Fruit fly (Drosophila melanogaster): ENCODE results near the gene CG1529.

CG1529 gene

DNA sequence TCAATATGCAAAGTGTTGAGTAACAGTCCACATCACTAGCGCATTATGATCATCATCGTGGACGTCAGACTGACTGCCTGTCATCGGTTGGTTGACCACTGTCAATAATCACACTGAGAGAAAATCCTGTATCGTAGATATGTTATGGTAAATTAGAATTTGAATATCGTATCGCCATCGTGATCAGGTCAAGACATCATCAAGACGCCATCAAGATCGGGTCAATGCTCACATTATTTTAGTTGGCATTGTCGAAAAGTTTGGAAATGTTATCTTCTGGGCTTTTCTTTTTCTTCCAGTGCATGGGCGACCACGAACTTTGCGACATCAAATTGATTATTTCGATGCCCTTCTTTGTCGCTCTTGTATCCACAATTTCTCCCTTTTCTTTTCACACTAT, 27.2 kb upstream of the CG1529 start (continued):
- TF ChIP-seq Hr39 (GFP tag; optimal IDR thresholded peaks at IDR 0.05) (peak; percentile 89), Eip78C (GFP tag) (peak; percentile 97), Met (GFP tag; optimal IDR thresholded peaks at IDR 0.05) (peak; percentile 91), Eip75B (GFP tag; optimal IDR thresholded peaks at IDR 0.05) (peak; percentile 87), achi (GFP tag; optimal IDR thresholded peaks at IDR 0.05) (peak; percentile 87), CG11294 (GFP tag; IDR thresholded peaks at IDR 0.05) (peak; percentile 40; the same call in 1 of the 2 replicates), CG10631 (GFP tag; optimal IDR thresholded peaks at IDR 0.05) (peak; percentile 80), vri (GFP tag; optimal IDR thresholded peaks at IDR 0.05) (peak; percentile 69), cyc (GFP tag; optimal IDR thresholded peaks at IDR 0.05) (peak; percentile 88), CG6276 (GFP tag; optimal IDR thresholded peaks at IDR 0.05) (peak; percentile 77), CG9139 (GFP tag; optimal IDR thresholded peaks at IDR 0.05) (peak; percentile 14), CG8632 (GFP tag; optimal IDR thresholded peaks at IDR 0.05) (peak; percentile 87), OdsH (GFP tag; optimal IDR thresholded peaks at IDR 0.05) (peak; percentile 88), CG34406 (GFP tag; optimal IDR thresholded peaks at IDR 0.05) (peak; percentile 89), Gug (GFP tag; IDR thresholded peaks at IDR 0.05) (peak; percentile 48; the same call in 1 of the 2 replicates), Lpt (GFP tag; optimal IDR thresholded peaks at IDR 0.05) (peak; percentile 79), Smox (GFP tag; optimal IDR thresholded peaks at IDR 0.05) (peak; percentile 89), CG15336 (GFP tag; IDR thresholded peaks at IDR 0.05) (peak; percentile 81), Sox102F (GFP tag; optimal IDR thresholded peaks at IDR 0.05) (peak; percentile 88), CG4318 (GFP tag; optimal IDR thresholded peaks at IDR 0.05) (peak; percentile 66), acj6 (GFP tag; optimal IDR thresholded peaks at IDR 0.05) (peak; percentile 87), CG7368 (GFP tag; optimal IDR thresholded peaks at IDR 0.05) (peak; percentile 77), esn (GFP tag; optimal IDR thresholded peaks at IDR 0.05) (peak; percentile 93), fd85E (GFP tag; optimal IDR thresholded peaks at IDR 0.05) (peak; percentile 66), CG11902 (GFP tag; optimal IDR thresholded peaks at IDR 0.05) (peak; percentile 65), salr (GFP tag; optimal IDR thresholded peaks at IDR 0.05) (peak; percentile 49 to 62), CG3919 (GFP tag; optimal IDR thresholded peaks at IDR 0.05) (peak; percentile 84), fd59A (GFP tag; optimal IDR thresholded peaks at IDR 0.05) (peak; percentile 72), spab (GFP tag; optimal IDR thresholded peaks at IDR 0.05) (peak; percentile 56), topi (GFP tag; optimal IDR thresholded peaks at IDR 0.05) (peak; percentile 91), CG6854 (GFP tag; optimal IDR thresholded peaks at IDR 0.05) (peak; percentile 61)

DNA sequence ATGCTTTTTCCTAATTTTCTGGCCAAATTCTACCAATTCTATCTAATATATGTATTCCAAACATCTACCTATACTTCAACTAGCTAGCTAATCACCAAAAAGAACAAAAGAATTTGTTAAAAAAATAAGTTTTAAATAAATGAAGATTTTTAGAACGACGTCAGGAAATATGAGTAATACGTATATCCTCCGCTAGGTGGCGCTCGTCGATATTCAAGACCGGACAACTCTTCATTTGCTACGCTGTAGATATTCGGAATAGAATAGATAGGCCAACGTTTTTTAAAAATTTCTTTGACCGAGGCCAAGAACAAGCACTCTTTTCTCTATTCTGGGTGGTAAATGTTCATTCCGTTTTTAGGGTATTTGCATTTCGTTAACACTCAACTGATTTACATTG, 26.7 kb upstream of the CG1529 start:
- TF ChIP-seq Eip78C (GFP tag) (peak; percentile 28), CG3919 (GFP tag; optimal IDR thresholded peaks at IDR 0.05) (no peak)

DNA sequence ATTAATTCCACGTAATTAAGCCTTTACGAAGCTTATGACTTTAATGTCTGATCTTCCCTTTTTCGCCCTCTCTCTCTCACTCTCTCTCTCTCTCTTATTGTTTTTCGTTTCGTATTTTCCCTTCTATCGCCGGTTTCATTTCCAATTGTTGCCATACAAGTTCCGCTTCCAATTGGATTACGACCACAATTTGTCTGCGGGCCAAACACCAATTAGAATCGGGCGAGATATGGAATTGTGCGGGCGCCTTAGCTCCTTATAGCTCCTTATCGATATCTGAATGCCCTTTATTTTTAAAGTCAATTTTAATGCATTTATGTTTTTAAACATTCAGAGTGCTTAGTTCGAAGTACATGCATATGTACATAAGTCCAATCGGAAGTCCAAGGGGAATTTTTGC, 25.0 kb upstream of the CG1529 start:
- no peak for TF ChIP-seq CG4318 (GFP tag; optimal IDR thresholded peaks at IDR 0.05)
- TF ChIP-seq CG6808 (GFP tag; optimal IDR thresholded peaks at IDR 0.05) = no peak
- no peak for TF ChIP-seq CG6854 (GFP tag; optimal IDR thresholded peaks at IDR 0.05)
- no peak for TF ChIP-seq salr (GFP tag; optimal IDR thresholded peaks at IDR 0.05)
- no peak for TF ChIP-seq eg (GFP tag; IDR thresholded peaks at IDR 0.05)
- TF ChIP-seq dsx (GFP tag; optimal IDR thresholded peaks at IDR 0.05; ENCODE audit: poor library complexity, severe bottlenecking) = no peak
- no peak for TF ChIP-seq Sox14 (GFP tag; optimal IDR thresholded peaks at IDR 0.05)
- TF ChIP-seq fkh (GFP tag; optimal IDR thresholded peaks at IDR 0.05) = no peak
- TF ChIP-seq Hr4 (GFP tag; optimal IDR thresholded peaks at IDR 0.05) = no peak
- TF ChIP-seq CG31627 (GFP tag; optimal IDR thresholded peaks at IDR 0.05) = no peak
- TF ChIP-seq Sox15 (GFP tag; optimal IDR thresholded peaks at IDR 0.05) = no peak
- no peak for TF ChIP-seq CG3919 (GFP tag; optimal IDR thresholded peaks at IDR 0.05)
- TF ChIP-seq CG3032 (tag; optimal IDR thresholded peaks at IDR 0.05) = no peak
- no peak for TF ChIP-seq Met (GFP tag; optimal IDR thresholded peaks at IDR 0.05)
